Fruit fly (Drosophila melanogaster): ENCODE measurements around the gene PGAP5.
A peak's percentile ranks its signal among the peaks of the same experiment; 100 is the strongest.

Gene PGAP5

DNA sequence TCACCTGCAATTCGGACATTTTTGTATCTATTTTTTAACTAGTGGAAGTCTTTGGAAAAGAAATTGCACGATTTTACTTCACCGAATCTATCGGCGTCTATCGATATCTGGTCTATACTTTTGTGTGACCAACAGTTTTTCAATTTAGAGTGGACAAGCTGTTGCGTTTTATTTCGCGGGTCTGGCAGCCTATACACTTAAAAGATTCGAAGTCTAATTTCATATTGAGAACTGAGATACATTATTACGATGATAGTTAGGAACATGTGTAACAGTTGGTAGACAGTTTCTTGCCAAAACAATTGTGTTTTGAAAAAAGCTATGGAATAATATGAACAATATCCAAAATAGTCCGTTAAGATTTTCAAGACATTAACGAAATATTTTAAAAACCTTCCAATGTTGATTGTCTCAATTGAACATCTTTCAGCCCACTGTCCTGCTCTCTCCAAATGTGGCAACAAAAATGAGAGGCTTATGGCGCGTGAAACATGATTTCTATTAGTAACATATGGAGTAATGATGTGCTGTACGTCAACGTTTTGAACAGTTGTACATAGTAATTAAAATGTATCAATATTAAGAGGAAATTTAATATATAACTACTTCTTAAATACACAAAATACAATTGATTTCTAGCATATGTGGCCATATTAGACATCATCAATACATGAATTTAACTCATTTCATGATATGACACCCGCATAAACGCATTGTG lies 36.2 kb upstream of the PGAP5 start, which contains the start of gene Acbp1 (continued):
- peak; percentile 89 for TF ChIP-seq ey (GFP tag; optimal IDR thresholded peaks at IDR 0.05)
- TF ChIP-seq dl (GFP tag; optimal IDR thresholded peaks at IDR 0.05; ENCODE audit: insufficient read depth in 1 of 2, partially characterized antibody in 2 of 2), result no peak
- TF ChIP-seq CG9705 (GFP tag; optimal IDR thresholded peaks at IDR 0.05), result peak; percentile 94

DNA sequence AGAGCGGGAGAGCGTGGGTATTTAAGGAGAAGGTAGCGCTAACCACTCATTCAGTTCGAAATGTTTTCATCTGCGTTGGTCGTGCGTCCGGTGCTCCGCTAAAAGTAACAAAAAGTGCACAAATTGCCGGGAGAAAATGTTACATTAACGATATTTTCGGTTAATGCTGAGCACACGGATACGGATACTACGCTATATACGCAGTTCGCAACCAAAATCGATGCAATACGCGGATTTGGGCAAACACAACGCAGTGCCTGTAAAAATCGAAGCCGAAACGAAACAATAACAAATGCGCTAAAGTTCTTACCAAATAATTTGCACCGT lies 35.7 kb upstream of the PGAP5 start, which contains the start of gene Piezo:
Piezo (plus strand) TSS at position 49 of the 327 bp plus-strand sequence.
- no peak for TF ChIP-seq tai (GFP tag; optimal IDR thresholded peaks at IDR 0.05)
- peak; percentile 23 for TF ChIP-seq Hr83 (GFP tag; optimal IDR thresholded peaks at IDR 0.05; ENCODE audit: poor library complexity, severe bottlenecking)
- TF ChIP-seq foxo (GFP tag; optimal IDR thresholded peaks at IDR 0.05), result no peak
- TF ChIP-seq dl (GFP tag; optimal IDR thresholded peaks at IDR 0.05; ENCODE audit: insufficient read depth in 1 of 2, partially characterized antibody in 2 of 2), result peak in 1 of 2 experiments; percentile 10
- peak; percentile 9 for TF ChIP-seq Dif (GFP tag; optimal IDR thresholded peaks at IDR 0.05; ENCODE audit: partially characterized antibody)

dm6 chr2L:8163588-8164166 lies 35.0 kb upstream of the PGAP5 start:
- TF ChIP-seq h (GFP tag; optimal IDR thresholded peaks at IDR 0.05) (no peak), HLH106 (tag; optimal IDR thresholded peaks at IDR 0.05) (no peak), CG9705 (GFP tag; optimal IDR thresholded peaks at IDR 0.05) (no peak), fru (GFP tag; optimal IDR thresholded peaks at IDR 0.05) (peak; percentile 6), Hr83 (GFP tag; optimal IDR thresholded peaks at IDR 0.05; ENCODE audit: poor library complexity, severe bottlenecking) (no peak), dl (GFP tag; optimal IDR thresholded peaks at IDR 0.05; ENCODE audit: insufficient read depth in 1 of 2, partially characterized antibody in 2 of 2) (peak in 1 of 2 experiments; percentile 3), psq (GFP tag; optimal IDR thresholded peaks at IDR 0.05) (no peak)

DNA sequence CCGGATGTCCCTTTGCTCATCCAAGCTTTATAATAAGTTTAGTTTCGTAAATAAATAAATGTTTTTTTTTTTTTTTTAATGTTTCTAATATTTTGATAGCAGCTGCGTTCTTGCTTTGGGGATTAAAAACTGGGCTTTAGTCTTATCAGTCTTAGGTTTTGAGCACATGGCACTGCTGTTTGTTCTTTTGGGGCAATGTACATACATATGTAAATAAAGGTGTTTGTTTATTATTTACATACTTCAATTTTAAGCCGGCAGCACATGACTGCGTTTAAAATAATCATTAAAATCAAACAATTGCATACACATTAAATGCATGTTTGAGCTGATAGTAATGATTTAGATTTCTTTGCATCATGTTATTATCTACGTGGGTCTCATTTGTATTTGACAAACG lies 34.5 kb upstream of the PGAP5 start:
- TF ChIP-seq sv (GFP tag; optimal IDR thresholded peaks at IDR 0.05) (peak; percentile 41), Sp1 (GFP tag; optimal IDR thresholded peaks at IDR 0.05) (peak; percentile 52), Dif (GFP tag; optimal IDR thresholded peaks at IDR 0.05; ENCODE audit: partially characterized antibody) (no peak), CG32264 (GFP tag; optimal IDR thresholded peaks at IDR 0.05) (no peak), psq (GFP tag; optimal IDR thresholded peaks at IDR 0.05) (peak; percentile 41), sage (GFP tag; optimal IDR thresholded peaks at IDR 0.05) (peak; percentile 3), foxo (GFP tag; optimal IDR thresholded peaks at IDR 0.05) (peak in 1 of 2 experiments; percentile 45), lola (GFP tag; optimal IDR thresholded peaks at IDR 0.05) (no peak), tai (GFP tag; optimal IDR thresholded peaks at IDR 0.05) (peak; percentile 62), br (GFP tag; optimal IDR thresholded peaks at IDR 0.05) (peak; percentile 19), Myc (optimal IDR thresholded peaks at IDR 0.05) (no peak), dl (GFP tag; optimal IDR thresholded peaks at IDR 0.05; ENCODE audit: insufficient read depth in 1 of 2, partially characterized antibody in 2 of 2) (no peak), Hnf4 (GFP tag; optimal IDR thresholded peaks at IDR 0.05) (peak; percentile 67), dmrt93B (GFP tag; optimal IDR thresholded peaks at IDR 0.05) (peak; percentile 38), rgr (GFP tag; optimal IDR thresholded peaks at IDR 0.05) (peak; percentile 73), dsf (GFP tag; optimal IDR thresholded peaks at IDR 0.05; ENCODE audit: borderline replicate concordance) (peak; percentile 35), CG9705 (GFP tag; optimal IDR thresholded peaks at IDR 0.05) (no peak), h (GFP tag; optimal IDR thresholded peaks at IDR 0.05) (peak; percentile 62), Hr83 (GFP tag; optimal IDR thresholded peaks at IDR 0.05; ENCODE audit: poor library complexity, severe bottlenecking) (peak; percentile 96), ey (GFP tag; optimal IDR thresholded peaks at IDR 0.05) (no peak), woc (GFP tag; optimal IDR thresholded peaks at IDR 0.05) (no peak), brk (GFP tag; optimal IDR thresholded peaks at IDR 0.05) (peak; percentile 63), CrebA (GFP tag; optimal IDR thresholded peaks at IDR 0.05; ENCODE audit: borderline replicate concordance) (no peak), OdsH (GFP tag; optimal IDR thresholded peaks at IDR 0.05) (peak; percentile 47), HLH106 (tag; optimal IDR thresholded peaks at IDR 0.05) (peak; percentile 5), Jra (GFP tag; optimal IDR thresholded peaks at IDR 0.05) (peak; percentile 61), Dfd (GFP tag; optimal IDR thresholded peaks at IDR 0.05) (no peak)
